Worm (Caenorhabditis elegans) whole organism, L2 larva: ENCODE results near the gene VF13D12L.3.
A peak's percentile ranks its signal among the peaks of the same experiment; 100 is the strongest.

Experiments used
- C34F6.9 ChIP-seq: fragments of 150-350 bp; optimal IDR thresholded peaks from 2 replicates; lab custom pipeline; 2014; ENCODE audit warnings: missing biosample characterization, missing genetic modification characterization
- F13H6.1 ChIP-seq: sonication (generic microtip); optimal IDR thresholded peaks from 2 replicates; lab custom pipeline; 2016; ENCODE audit warnings: missing genetic modification characterization, missing compliant biosample characterization
- Y55F3AM.14 ChIP-seq: fragments of 200-800 bp; sonication (Bioruptor generic); optimal IDR thresholded peaks from 2 replicates; lab custom pipeline; 2018; ENCODE audit warnings: mild to moderate bottlenecking, missing genetic modification characterization, missing compliant biosample characterization
- ZK546.5 ChIP-seq: sonication (generic microtip); optimal IDR thresholded peaks from 2 replicates; lab custom pipeline; 2017; ENCODE audit warnings: missing biosample characterization, missing genetic modification characterization
- alr-1 ChIP-seq: fragments of 150-350 bp; optimal IDR thresholded peaks from 2 replicates; lab custom pipeline; 2014; ENCODE audit warnings: missing biosample characterization, missing genetic modification characterization
- aly-2 ChIP-seq: fragments of 150-350 bp; optimal IDR thresholded peaks from 2 replicates; lab custom pipeline; 2014; ENCODE audit warnings: missing biosample characterization, missing genetic modification characterization
- blmp-1 ChIP-seq: sonication (generic microtip); optimal IDR thresholded peaks from 2 replicates; lab custom pipeline; 2017; ENCODE audit warnings: missing genetic modification characterization, mild to moderate bottlenecking, missing compliant biosample characterization, antibody characterized with exemption, moderate library complexity; ENCODE audit not compliant: insufficient read depth
- ceh-16 ChIP-seq: fragments of 150-350 bp; optimal IDR thresholded peaks from 2 replicates; lab custom pipeline; 2014; ENCODE audit warnings: missing biosample characterization, missing genetic modification characterization
- ceh-82 ChIP-seq: fragments of 150-350 bp; optimal IDR thresholded peaks from 2 replicates; lab custom pipeline; 2014; ENCODE audit warnings: missing biosample characterization, missing genetic modification characterization
- dmd-4 ChIP-seq: sonication (generic microtip); optimal IDR thresholded peaks from 2 replicates; lab custom pipeline; 2017; ENCODE audit warnings: missing biosample characterization, missing genetic modification characterization
- egl-27 ChIP-seq: sonication (generic microtip); optimal IDR thresholded peaks from 3 replicates; lab custom pipeline; 2017; ENCODE audit warnings: missing biosample characterization, missing genetic modification reagents, missing genetic modification characterization
- elt-1 ChIP-seq: fragments of 150-350 bp; optimal IDR thresholded peaks from 2 replicates; lab custom pipeline; 2014; ENCODE audit warnings: missing biosample characterization, missing genetic modification characterization
- elt-3 ChIP-seq: sonication (generic microtip); optimal IDR thresholded peaks from 2 replicates; lab custom pipeline; 2017; ENCODE audit warnings: missing biosample characterization, missing genetic modification characterization
- fos-1 ChIP-seq: fragments of 150-350 bp; optimal IDR thresholded peaks from 2 replicates; lab custom pipeline; 2014; ENCODE audit warnings: missing biosample characterization, missing genetic modification characterization
- lin-11 ChIP-seq: fragments of 150-350 bp; sonication (generic microtip); optimal IDR thresholded peaks from 2 replicates; lab custom pipeline; 2014; ENCODE audit warnings: missing biosample characterization, missing genetic modification characterization, inconsistent platforms, mixed read lengths
- lin-13 ChIP-seq: fragments of 150-350 bp; optimal IDR thresholded peaks from 2 replicates; lab custom pipeline; 2014; ENCODE audit warnings: missing biosample characterization, missing genetic modification reagents, missing genetic modification characterization
- lin-39 ChIP-seq: fragments of 150-350 bp; optimal IDR thresholded peaks from 2 replicates; lab custom pipeline; 2014; ENCODE audit warnings: missing biosample characterization, missing genetic modification reagents, missing genetic modification characterization
- mdl-1 ChIP-seq, 2 experiments: fragments of 150-350 bp in 1 of 2; sonication (generic microtip) in 1 of 2; optimal IDR thresholded peaks; 2 replicates each; lab custom pipeline; 2017; ENCODE audit warnings: missing biosample characterization in 2 of 2, missing genetic modification characterization in 2 of 2
- nhr-10 ChIP-seq: sonication (generic microtip); optimal IDR thresholded peaks from 2 replicates; lab custom pipeline; 2017; ENCODE audit warnings: missing biosample characterization, missing genetic modification characterization
- nhr-11 ChIP-seq: fragments of 150-350 bp; optimal IDR thresholded peaks from 2 replicates; lab custom pipeline; 2014; ENCODE audit warnings: missing biosample characterization, missing genetic modification characterization
- nhr-12 ChIP-seq: fragments of 150-350 bp; optimal IDR thresholded peaks from 2 replicates; lab custom pipeline; 2014; ENCODE audit warnings: missing biosample characterization, missing genetic modification characterization
- nhr-129 ChIP-seq: fragments of 150-350 bp; optimal IDR thresholded peaks from 2 replicates; lab custom pipeline; 2014; ENCODE audit warnings: missing biosample characterization, missing genetic modification characterization
- nhr-21 ChIP-seq: fragments of 150-350 bp; optimal IDR thresholded peaks from 2 replicates; lab custom pipeline; 2014; ENCODE audit warnings: missing biosample characterization, missing genetic modification characterization
- nhr-23 ChIP-seq: fragments of 150-350 bp; optimal IDR thresholded peaks from 2 replicates; lab custom pipeline; 2014; ENCODE audit warnings: missing biosample characterization, missing genetic modification reagents, missing genetic modification characterization
- nhr-237 ChIP-seq: fragments of 150-350 bp; optimal IDR thresholded peaks from 2 replicates; lab custom pipeline; 2014; ENCODE audit warnings: missing biosample characterization, missing genetic modification characterization
- nhr-25 ChIP-seq: fragments of 150-350 bp; sonication (generic microtip); optimal IDR thresholded peaks from 3 replicates; lab custom pipeline; 2014; ENCODE audit warnings: missing biosample characterization, missing genetic modification characterization
- nhr-6 ChIP-seq: fragments of 150-350 bp; optimal IDR thresholded peaks from 2 replicates; lab custom pipeline; 2014; ENCODE audit warnings: missing biosample characterization, missing genetic modification characterization
- nhr-77 ChIP-seq: fragments of 150-350 bp; optimal IDR thresholded peaks from 2 replicates; lab custom pipeline; 2014; ENCODE audit warnings: missing biosample characterization, missing genetic modification characterization
- peb-1 ChIP-seq: fragments of 150-350 bp; optimal IDR thresholded peaks from 2 replicates; lab custom pipeline; 2014; ENCODE audit warnings: missing biosample characterization, missing genetic modification characterization
- sem-4 ChIP-seq: fragments of 150-350 bp; optimal IDR thresholded peaks from 2 replicates; lab custom pipeline; 2014; ENCODE audit warnings: missing biosample characterization, missing genetic modification reagents, missing genetic modification characterization
- sma-3 ChIP-seq: sonication (generic microtip); optimal IDR thresholded peaks from 2 replicates; lab custom pipeline; 2016; ENCODE audit warnings: missing genetic modification reagents, missing genetic modification characterization, missing compliant biosample characterization
- snpc-4 ChIP-seq: fragments of 150-350 bp; optimal IDR thresholded peaks from 2 replicates; lab custom pipeline; 2014; ENCODE audit warnings: missing biosample characterization, missing genetic modification characterization
- unc-55 ChIP-seq: fragments of 150-350 bp; sonication (generic microtip); optimal IDR thresholded peaks from 3 replicates; lab custom pipeline; 2014; ENCODE audit warnings: missing biosample characterization, missing genetic modification reagents, missing genetic modification characterization
- zag-1 ChIP-seq: fragments of 150-350 bp; optimal IDR thresholded peaks from 2 replicates; lab custom pipeline; 2014; ENCODE audit warnings: missing biosample characterization, missing genetic modification characterization
- ztf-1 ChIP-seq: fragments of 200-800 bp; sonication (Bioruptor generic); conservative IDR thresholded peaks from 2 replicates; pipeline ENCODE4 v1.3.6; 2022; ENCODE audit warnings: missing genetic modification characterization, missing compliant biosample characterization
- ztf-11 ChIP-seq: sonication (generic microtip); optimal IDR thresholded peaks from 2 replicates; lab custom pipeline; 2017; ENCODE audit warnings: missing biosample characterization, missing genetic modification characterization

The VF13D12L.3 gene

ce11 chrII:11681136-11681824 is 24.5 kb upstream of the VF13D12L.3 start, which contains the start of the genes sfxn-1.4 and C47D12.4:
sfxn-1.4 (minus strand) TSS chrII:11681236.
C47D12.4 (plus strand) TSS chrII:11681774.
- TF ChIP-seq elt-3 (tag; lab: Kevin White, UChicago) = no peak
- TF ChIP-seq nhr-21 (tag; lab: Kevin White, UChicago) = no peak
- TF ChIP-seq nhr-10 (tag; lab: Kevin White, UChicago) = no peak
- no peak for TF ChIP-seq ztf-11
- no peak for TF ChIP-seq egl-27 (tag; lab: Kevin White, UChicago)
- TF ChIP-seq, all 48 proteins: peak for 0

- no peak for TF ChIP-seq dmd-4 (tag; lab: Kevin White, UChicago)
- TF ChIP-seq nhr-21 (tag; lab: Kevin White, UChicago) = no peak
- TF ChIP-seq lin-39 (tag; lab: Kevin White, UChicago) = no peak
- TF ChIP-seq nhr-11 (tag; lab: Kevin White, UChicago) = no peak
- TF ChIP-seq sem-4 = no peak
- no peak for TF ChIP-seq peb-1 (tag; lab: Kevin White, UChicago)
- no peak for TF ChIP-seq elt-3 (tag; lab: Kevin White, UChicago)
- TF ChIP-seq fos-1 (tag; lab: Kevin White, UChicago) = no peak
- no peak for TF ChIP-seq nhr-6 (tag; lab: Kevin White, UChicago)
- no peak for TF ChIP-seq zag-1 (tag; lab: Kevin White, UChicago)
- no peak for TF ChIP-seq blmp-1
- no peak for TF ChIP-seq sma-3 (GFP tag; lab: Kevin White, UChicago)
- TF ChIP-seq ceh-82 = no peak
- no peak for TF ChIP-seq nhr-129 (tag; lab: Kevin White, UChicago)
- no peak for TF ChIP-seq snpc-4 (tag; lab: Kevin White, UChicago)
- TF ChIP-seq elt-1 (tag; lab: Kevin White, UChicago) = no peak
- no peak for TF ChIP-seq lin-11
- no peak for TF ChIP-seq nhr-23 (tag; lab: Kevin White, UChicago)
- no peak for TF ChIP-seq aly-2 (tag; lab: Kevin White, UChicago)
- TF ChIP-seq nhr-12 = no peak
- TF ChIP-seq, all 48 proteins: peak for 0
Observed at ce11 chrII:11685177-11685576, 20.6 kb upstream of the VF13D12L.3 start, which contains the start of gene C47D12.5. C47D12.5 (minus strand) TSS chrII:11685277.

- TF ChIP-seq C34F6.9 (tag; lab: Kevin White, UChicago) = peak; percentile 16
- peak; percentile 9 for TF ChIP-seq unc-55 (GFP tag; lab: Kevin White, UChicago)
- TF ChIP-seq nhr-25 = no peak
Observed at ce11 chrII:11688011-11688410, 17.8 kb upstream of the VF13D12L.3 start.

ce11 chrII:11688643-11689042 is 17.2 kb upstream of the VF13D12L.3 start, which contains the start of gene kel-1:
kel-1 (plus strand) TSS chrII:11688943.
- no peak for TF ChIP-seq lin-13
- TF ChIP-seq sem-4 = no peak
- TF ChIP-seq elt-1 (tag; lab: Kevin White, UChicago) = no peak
- no peak for TF ChIP-seq mdl-1 (tag; optimal IDR thresholded peaks at IDR 0.05; lab: Kevin White, UChicago)
- no peak for TF ChIP-seq nhr-11 (tag; lab: Kevin White, UChicago)
- no peak for TF ChIP-seq nhr-77 (tag; lab: Kevin White, UChicago)
- TF ChIP-seq unc-55 (GFP tag; lab: Kevin White, UChicago) = no peak
- no peak for TF ChIP-seq elt-3 (tag; lab: Kevin White, UChicago)
- TF ChIP-seq C34F6.9 (tag; lab: Kevin White, UChicago) = no peak
- TF ChIP-seq nhr-25 = no peak
- TF ChIP-seq alr-1 (tag; lab: Kevin White, UChicago) = no peak
- TF ChIP-seq ztf-1 = no peak
- no peak for TF ChIP-seq nhr-23 (tag; lab: Kevin White, UChicago)
- TF ChIP-seq, all 48 proteins: peak for 0

- no peak for TF ChIP-seq peb-1 (tag; lab: Kevin White, UChicago)
- TF ChIP-seq zag-1 (tag; lab: Kevin White, UChicago) = no peak
- TF ChIP-seq lin-11 = no peak
- no peak for TF ChIP-seq unc-55 (GFP tag; lab: Kevin White, UChicago)
- no peak for TF ChIP-seq nhr-77 (tag; lab: Kevin White, UChicago)
- no peak for TF ChIP-seq mdl-1 (tag; optimal IDR thresholded peaks at IDR 0.05; lab: Kevin White, UChicago)
- no peak for TF ChIP-seq elt-3 (tag; lab: Kevin White, UChicago)
- TF ChIP-seq F13H6.1 = no peak
- TF ChIP-seq aly-2 (tag; lab: Kevin White, UChicago) = no peak
- no peak for TF ChIP-seq Y55F3AM.14 (GFP tag; lab: Kevin White, UChicago)
- TF ChIP-seq nhr-10 (tag; lab: Kevin White, UChicago) = no peak
- no peak for TF ChIP-seq ZK546.5
- TF ChIP-seq ceh-16 (tag; lab: Kevin White, UChicago) = no peak
- no peak for TF ChIP-seq snpc-4 (tag; lab: Kevin White, UChicago)
- TF ChIP-seq blmp-1 = no peak
- no peak for TF ChIP-seq lin-39 (tag; lab: Kevin White, UChicago)
- no peak for TF ChIP-seq nhr-237
Observed at ce11 chrII:11689941-11690340, 15.9 kb upstream of the VF13D12L.3 start.
